Worm (Caenorhabditis elegans) whole organism, young adult: ENCODE results near the gene C01G6.9.

ENCODE experiments used
- B0019.2 ChIP-seq: fragments of 200-800 bp; sonication (Bioruptor generic); conservative IDR thresholded peaks from 2 replicates; pipeline ENCODE4 v1.3.6; 2022; ENCODE audit warnings: missing genetic modification reagents, missing genetic modification characterization, missing compliant biosample characterization
- B0035.1 ChIP-seq: sonication (generic microtip); optimal IDR thresholded peaks from 2 replicates; lab custom pipeline; 2016; ENCODE audit warnings: missing genetic modification characterization, mild to moderate bottlenecking, missing compliant biosample characterization, missing genotype, missing genetic modification reagents
- C06A6.2 ChIP-seq: fragments of 200-800 bp; sonication (Bioruptor generic); conservative IDR thresholded peaks from 2 replicates; pipeline ENCODE4 v1.3.6; 2022; ENCODE audit warnings: missing genetic modification characterization, missing compliant biosample characterization
- F22D6.2 ChIP-seq: sonication (generic microtip); optimal IDR thresholded peaks from 2 replicates; lab custom pipeline; 2016; ENCODE audit warnings: mild to moderate bottlenecking, missing genetic modification characterization, missing compliant biosample characterization
- F33H1.4 ChIP-seq: fragments of 200-800 bp; sonication (Bioruptor generic); IDR thresholded peaks from 2 replicates; pipeline ENCODE4 v1.3.6; 2022; ENCODE audit warnings: missing genetic modification reagents, missing genetic modification characterization, missing compliant biosample characterization
- F52B5.7 ChIP-seq: sonication (generic microtip); optimal IDR thresholded peaks from 2 replicates; lab custom pipeline; 2016; ENCODE audit warnings: mild to moderate bottlenecking, missing genetic modification characterization, missing compliant biosample characterization
- F57A8.1 ChIP-seq: fragments of 200-800 bp; sonication (Bioruptor generic); optimal IDR thresholded peaks from 2 replicates; lab custom pipeline; 2018; ENCODE audit warnings: mild to moderate bottlenecking, missing genetic modification characterization, moderate library complexity, missing compliant biosample characterization
- T26A5.8 ChIP-seq: sonication (generic microtip); optimal IDR thresholded peaks from 2 replicates; lab custom pipeline; 2016; ENCODE audit warnings: missing genetic modification characterization, missing compliant biosample characterization
- Y53F4B.3 ChIP-seq: fragments of 200-800 bp; sonication (Bioruptor generic); IDR thresholded peaks from 2 replicates; pipeline ENCODE4 v1.3.6; 2022; ENCODE audit warnings: missing genetic modification reagents, missing genetic modification characterization, missing compliant biosample characterization
- Y53G8AR.9 ChIP-seq: fragments of 200-800 bp; sonication (Bioruptor generic); conservative IDR thresholded peaks from 2 replicates; pipeline ENCODE4 v1.3.6; 2022; ENCODE audit warnings: missing genetic modification reagents, missing genetic modification characterization, missing compliant biosample characterization
- Y56A3A.18 ChIP-seq: fragments of 200-800 bp; sonication (Bioruptor generic); IDR thresholded peaks from 2 replicates; pipeline ENCODE4 v1.3.6; 2022; ENCODE audit warnings: missing genetic modification reagents, missing genetic modification characterization, missing compliant biosample characterization
- atf-7 ChIP-seq: sonication (generic microtip); optimal IDR thresholded peaks from 2 replicates; lab custom pipeline; 2017; ENCODE audit warnings: mild to moderate bottlenecking, missing genetic modification characterization, missing compliant biosample characterization
- attf-5 ChIP-seq: fragments of 200-800 bp; sonication (Bioruptor generic); optimal IDR thresholded peaks from 2 replicates; lab custom pipeline; 2018; ENCODE audit warnings: mild to moderate bottlenecking, missing genetic modification characterization, missing compliant biosample characterization
- attf-6 ChIP-seq: fragments of 200-800 bp; sonication (Bioruptor generic); IDR thresholded peaks from 2 replicates; pipeline ENCODE4 v1.3.6; 2022; ENCODE audit warnings: missing genetic modification reagents, missing genetic modification characterization, missing compliant biosample characterization
- bed-1 ChIP-seq: fragments of 200-800 bp; sonication (Bioruptor generic); IDR thresholded peaks from 2 replicates; pipeline ENCODE4 v1.3.6; 2022; ENCODE audit warnings: missing genetic modification reagents, missing genetic modification characterization, missing compliant biosample characterization
- cebp-1 ChIP-seq, 2 experiments: fragments of 200-800 bp in 1 of 2; sonication (Bioruptor generic) in 1 of 2; sonication (generic microtip) in 1 of 2; IDR thresholded peaks in 1 of 2; optimal IDR thresholded peaks in 1 of 2; 2 replicates each; pipeline versions ENCODE4 v1.3.6 to Lab custom; 2017 to 2022; ENCODE audit warnings: missing compliant biosample characterization in 2 of 2, missing genetic modification characterization in 2 of 2, mild to moderate bottlenecking in 1 of 2, missing genetic modification reagents in 1 of 2, moderate library complexity in 1 of 2
- cebp-2 ChIP-seq: fragments of 200-800 bp; sonication (Bioruptor generic); IDR thresholded peaks from 2 replicates; pipeline ENCODE4 v1.3.6; 2022; ENCODE audit warnings: missing genetic modification characterization, missing compliant biosample characterization
- ceh-27 ChIP-seq: fragments of 200-800 bp; sonication (Bioruptor generic); optimal IDR thresholded peaks from 2 replicates; lab custom pipeline; 2018; ENCODE audit warnings: mild to moderate bottlenecking, missing genetic modification characterization, moderate library complexity, missing compliant biosample characterization
- die-1 ChIP-seq: sonication (generic microtip); optimal IDR thresholded peaks from 2 replicates; lab custom pipeline; 2016; ENCODE audit warnings: missing genotype, mild to moderate bottlenecking, missing genetic modification characterization, missing compliant biosample characterization
- dpl-1 ChIP-seq: fragments of 150-350 bp; optimal IDR thresholded peaks from 2 replicates; lab custom pipeline; 2014; ENCODE audit warnings: missing biosample characterization, missing genetic modification reagents, missing genetic modification characterization
- efl-1 ChIP-seq: fragments of 150-350 bp; optimal IDR thresholded peaks from 2 replicates; lab custom pipeline; 2014; ENCODE audit warnings: missing biosample characterization, missing genetic modification reagents, missing genetic modification characterization
- ekl-4 ChIP-seq: fragments of 200-800 bp; sonication (Bioruptor generic); IDR thresholded peaks from 2 replicates; pipeline ENCODE4 v1.3.6; 2022; ENCODE audit warnings: missing genetic modification reagents, missing genetic modification characterization, missing compliant biosample characterization
- gei-17 ChIP-seq: fragments of 200-800 bp; sonication (Bioruptor generic); optimal IDR thresholded peaks from 2 replicates; lab custom pipeline; 2018; ENCODE audit warnings: mild to moderate bottlenecking, missing genetic modification characterization, missing compliant biosample characterization
- hlh-12 ChIP-seq: sonication (generic microtip); optimal IDR thresholded peaks from 2 replicates; lab custom pipeline; 2016; ENCODE audit warnings: missing genetic modification characterization, missing compliant biosample characterization
- hlh-26 ChIP-seq: fragments of 200-800 bp; sonication (Bioruptor generic); conservative IDR thresholded peaks from 2 replicates; pipeline ENCODE4 v1.3.6; 2022; ENCODE audit warnings: missing genetic modification reagents, missing genetic modification characterization, missing compliant biosample characterization
- hmg-1.2 ChIP-seq: fragments of 200-800 bp; sonication (Bioruptor generic); IDR thresholded peaks from 2 replicates; pipeline ENCODE4 v1.3.6; 2022; ENCODE audit warnings: missing genetic modification reagents, missing genetic modification characterization, missing compliant biosample characterization
- hmg-20 ChIP-seq: fragments of 200-800 bp; sonication (Bioruptor generic); IDR thresholded peaks from 2 replicates; pipeline ENCODE4 v1.3.6; 2022; ENCODE audit warnings: missing genetic modification reagents, missing genetic modification characterization, missing compliant biosample characterization
- hrde-1 ChIP-seq: sonication (generic microtip); optimal IDR thresholded peaks from 2 replicates; lab custom pipeline; 2016; ENCODE audit warnings: missing genetic modification characterization, mild to moderate bottlenecking, missing compliant biosample characterization, moderate library complexity, missing genotype, missing genetic modification reagents, borderline replicate concordance
- hsf-1 ChIP-seq: fragments of 200-800 bp; sonication (Bioruptor generic); IDR thresholded peaks from 2 replicates; pipeline ENCODE4 v1.3.6; 2022; ENCODE audit warnings: missing genetic modification reagents, missing genetic modification characterization, missing compliant biosample characterization
- let-607 ChIP-seq, 2 experiments: fragments of 200-800 bp in 1 of 2; sonication (Bioruptor generic) in 1 of 2; sonication (generic microtip) in 1 of 2; optimal IDR thresholded peaks; 2 replicates each; lab custom pipeline; 2016 to 2018; ENCODE audit warnings: mild to moderate bottlenecking in 2 of 2, missing compliant biosample characterization in 2 of 2, missing genetic modification characterization in 2 of 2, moderate library complexity in 2 of 2, missing genotype in 1 of 2
- lin-35 ChIP-seq, 3 experiments: fragments of 150-350 bp in 2 of 3; sonication (generic microtip) in 1 of 3; optimal IDR thresholded peaks; 2 replicates each; lab custom pipeline; 2014 to 2018; ENCODE audit warnings: missing biosample characterization in 3 of 3, missing genetic modification characterization in 3 of 3, missing genetic modification reagents in 3 of 3
- lin-40 ChIP-seq: sonication (generic microtip); optimal IDR thresholded peaks from 2 replicates; lab custom pipeline; 2016; ENCODE audit warnings: missing genetic modification characterization, mild to moderate bottlenecking, missing compliant biosample characterization, missing genotype, missing genetic modification reagents
- madf-6 ChIP-seq: fragments of 200-800 bp; sonication (Bioruptor generic); IDR thresholded peaks from 2 replicates; pipeline ENCODE4 v1.3.6; 2022; ENCODE audit warnings: missing genetic modification reagents, missing genetic modification characterization, missing compliant biosample characterization
- nhr-120 ChIP-seq: fragments of 200-800 bp; sonication (Bioruptor generic); IDR thresholded peaks from 2 replicates; pipeline ENCODE4 v1.3.6; 2022; ENCODE audit warnings: missing genetic modification characterization, missing compliant biosample characterization
- nhr-80 ChIP-seq: sonication (generic microtip); optimal IDR thresholded peaks from 2 replicates; lab custom pipeline; 2016; ENCODE audit warnings: missing genetic modification characterization, missing compliant biosample characterization
- nhr-90 ChIP-seq: sonication (generic microtip); optimal IDR thresholded peaks from 2 replicates; lab custom pipeline; 2016; ENCODE audit warnings: missing genotype, mild to moderate bottlenecking, missing genetic modification characterization, missing compliant biosample characterization
- pbrm-1 ChIP-seq: fragments of 200-800 bp; sonication (Bioruptor generic); IDR thresholded peaks from 2 replicates; pipeline ENCODE4 v1.3.6; 2022; ENCODE audit warnings: missing genetic modification reagents, missing genetic modification characterization, missing compliant biosample characterization
- rcor-1 ChIP-seq: fragments of 200-800 bp; sonication (Bioruptor generic); IDR thresholded peaks from 2 replicates; pipeline ENCODE4 v1.3.6; 2022; ENCODE audit warnings: missing genetic modification reagents, missing genetic modification characterization, missing compliant biosample characterization
- sdz-38 ChIP-seq: sonication (generic microtip); optimal IDR thresholded peaks from 2 replicates; lab custom pipeline; 2016; ENCODE audit warnings: missing genotype, missing genetic modification characterization, missing compliant biosample characterization
- sea-2 ChIP-seq: fragments of 200-800 bp; sonication (Bioruptor generic); IDR thresholded peaks from 2 replicates; pipeline ENCODE4 v1.3.6; 2022; ENCODE audit warnings: missing genetic modification characterization, missing compliant biosample characterization
- snpc-1.3 ChIP-seq: sonication (generic microtip); optimal IDR thresholded peaks from 2 replicates; lab custom pipeline; 2017; ENCODE audit warnings: missing genetic modification characterization, mild to moderate bottlenecking, missing compliant biosample characterization, antibody characterized with exemption, moderate library complexity, missing genotype, missing genetic modification reagents; ENCODE audit not compliant: insufficient read depth
- snpc-4 ChIP-seq, 5 experiments: fragments of 150-350 bp in 1 of 5; sonication (generic microtip) in 4 of 5; optimal IDR thresholded peaks; 2 replicates each; lab custom pipeline; 2014 to 2018; ENCODE audit warnings: missing genetic modification characterization in 5 of 5, missing biosample characterization in 3 of 5, antibody characterized with exemption in 2 of 5, mild to moderate bottlenecking in 2 of 5, missing compliant biosample characterization in 2 of 5, missing genotype in 2 of 5, moderate library complexity in 2 of 5, missing genetic modification reagents in 1 of 5
- xnd-1 ChIP-seq: sonication (generic microtip); optimal IDR thresholded peaks from 2 replicates; lab custom pipeline; 2016; ENCODE audit warnings: missing genotype, missing genetic modification reagents, missing genetic modification characterization, missing compliant biosample characterization
- zim-3 ChIP-seq: sonication (generic microtip); optimal IDR thresholded peaks from 2 replicates; lab custom pipeline; 2017; ENCODE audit warnings: mild to moderate bottlenecking, missing genetic modification characterization, moderate library complexity, missing compliant biosample characterization
- ztf-18 ChIP-seq: sonication (generic microtip); optimal IDR thresholded peaks from 2 replicates; lab custom pipeline; 2016; ENCODE audit warnings: missing genotype, mild to moderate bottlenecking, missing genetic modification characterization, missing compliant biosample characterization
- ztf-25 ChIP-seq: fragments of 200-800 bp; sonication (Bioruptor generic); IDR thresholded peaks from 2 replicates; pipeline ENCODE4 v1.3.6; 2022; ENCODE audit warnings: missing genetic modification reagents, missing genetic modification characterization, missing compliant biosample characterization

The C01G6.9 gene

DNA sequence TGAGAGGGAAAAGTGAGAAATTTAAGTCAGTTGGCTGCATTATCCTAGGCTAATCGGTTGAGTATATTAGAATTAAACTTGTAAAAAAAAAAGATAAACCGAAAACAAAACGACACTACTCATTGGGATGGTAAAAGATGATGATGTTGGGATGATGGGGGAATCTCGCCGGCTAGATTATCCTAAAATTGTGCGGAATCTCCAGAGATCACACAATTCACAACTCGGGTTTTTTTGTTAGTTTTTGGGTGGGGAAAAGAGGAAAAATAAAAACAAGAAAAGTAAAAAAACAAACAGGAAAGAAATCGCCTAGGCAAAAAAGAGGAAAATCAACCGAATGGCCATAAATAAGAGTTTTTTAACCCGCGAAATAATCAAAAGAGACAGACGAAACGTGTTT is 20.4 kb downstream of the C01G6.9 start (continued):
- no peak for TF ChIP-seq ceh-27
- TF ChIP-seq ztf-25 (GFP tag; lab: Robert Waterston, UW) = no peak
- no peak for TF ChIP-seq nhr-80 (tag; lab: Kevin White, UChicago)
- TF ChIP-seq hrde-1 (tag; lab: Kevin White, UChicago) = no peak
- TF ChIP-seq atf-7 (tag; lab: Kevin White, UChicago) = no peak
- TF ChIP-seq bed-1 = no peak
- TF ChIP-seq gei-17 (GFP tag; lab: Kevin White, UChicago) = no peak
- TF ChIP-seq lin-40 (tag; lab: Kevin White, UChicago) = no peak
- TF ChIP-seq snpc-1.3 = no peak
- TF ChIP-seq efl-1 = no peak
- no peak for TF ChIP-seq F33H1.4 (GFP tag; lab: Robert Waterston, UW)
- TF ChIP-seq attf-5 (GFP tag; lab: Kevin White, UChicago) = no peak
- no peak for TF ChIP-seq T26A5.8
- no peak for TF ChIP-seq lin-35 (GFP tag; optimal IDR thresholded peaks at IDR 0.05; lab: Kevin White, UChicago)
- no peak for TF ChIP-seq F52B5.7 (tag; lab: Kevin White, UChicago)
- TF ChIP-seq B0035.1 = no peak
- no peak for TF ChIP-seq dpl-1 (GFP tag; lab: Kevin White, UChicago)
- no peak for TF ChIP-seq nhr-90

DNA sequence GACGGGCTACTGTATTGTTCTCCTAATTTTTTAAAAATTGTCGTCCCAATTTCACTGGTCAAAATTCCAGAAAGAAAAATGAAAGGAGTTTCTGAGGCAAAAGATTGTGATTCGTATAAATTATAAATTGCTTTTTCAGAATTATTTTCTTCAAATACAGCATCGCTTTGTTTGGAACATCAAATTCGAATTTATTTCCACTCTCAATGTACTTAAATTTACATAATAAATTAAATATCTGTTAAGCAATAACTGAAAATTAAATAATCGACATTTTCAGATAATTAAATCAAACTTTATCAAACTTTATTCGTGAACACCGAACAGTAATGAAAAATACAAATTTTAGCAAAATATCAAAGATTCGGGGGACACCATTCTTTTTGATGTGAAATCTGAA is 20.9 kb downstream of the C01G6.9 start:
- TF ChIP-seq xnd-1 = peak; percentile 22
- no peak for TF ChIP-seq cebp-2 (GFP tag; lab: Robert Waterston, UW)
- TF ChIP-seq nhr-120 = no peak
- no peak for TF ChIP-seq hsf-1 (GFP tag; lab: Robert Waterston, UW)
- TF ChIP-seq ztf-18 = no peak
- no peak for TF ChIP-seq sea-2 (GFP tag; lab: Robert Waterston, UW)
- TF ChIP-seq nhr-90 = no peak
- TF ChIP-seq bed-1 = no peak
- TF ChIP-seq pbrm-1 = no peak
- TF ChIP-seq gei-17 (GFP tag; lab: Kevin White, UChicago) = no peak
- no peak for TF ChIP-seq snpc-4 (GFP tag; optimal IDR thresholded peaks at IDR 0.05; lab: Kevin White, UChicago)
- peak in 1 of 4 experiments; percentile 26 for TF ChIP-seq snpc-4 (tag; optimal IDR thresholded peaks at IDR 0.05; lab: Kevin White, UChicago)
- TF ChIP-seq Y53G8AR.9 (GFP tag; lab: Robert Waterston, UW) = 0 out of 2 replicates have a peak, but pooled peaks have one; percentile 48
- TF ChIP-seq F22D6.2 (tag; lab: Kevin White, UChicago) = no peak
- no peak for TF ChIP-seq hlh-26 (GFP tag; lab: Robert Waterston, UW)
- TF ChIP-seq B0019.2 = no peak

DNA sequence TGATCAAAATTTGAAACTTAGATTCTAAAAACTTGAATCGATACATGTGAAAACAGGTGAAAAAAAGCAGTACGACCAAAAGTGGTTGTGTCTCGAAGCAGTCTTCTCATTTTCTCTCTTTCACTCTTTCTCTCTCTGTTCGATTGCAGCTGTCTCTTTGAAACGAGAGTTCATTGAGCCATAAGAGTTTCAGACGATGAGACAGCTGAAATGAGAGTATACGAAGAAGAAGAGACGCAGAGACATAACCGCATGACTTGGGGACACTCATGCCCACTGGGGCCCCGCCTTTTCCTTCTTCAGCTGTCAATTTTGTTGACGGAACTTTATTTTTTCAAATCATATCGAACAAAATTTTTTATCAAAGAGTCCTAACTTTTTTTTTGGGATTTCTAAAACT is 21.6 kb downstream of the C01G6.9 start:
- TF ChIP-seq sdz-38 (no peak), attf-6 (no peak), rcor-1 (no peak), die-1 (tag; lab: Kevin White, UChicago) (no peak), C06A6.2 (GFP tag; lab: Robert Waterston, UW) (0 out of 2 replicates have a peak, but pooled peaks have one; percentile 47), F57A8.1 (no peak), hlh-12 (tag; lab: Kevin White, UChicago) (no peak), ekl-4 (GFP tag; lab: Robert Waterston, UW) (peak; percentile 72), B0019.2 (no peak), Y53F4B.3 (GFP tag; lab: Robert Waterston, UW) (no peak), cebp-1 (GFP tag; IDR thresholded peaks at IDR 0.05; lab: Robert Waterston, UW) (no peak), cebp-1 (tag; optimal IDR thresholded peaks at IDR 0.05; lab: Kevin White, UChicago) (peak; percentile 78), F52B5.7 (tag; lab: Kevin White, UChicago) (no peak), zim-3 (tag; lab: Kevin White, UChicago) (no peak), Y56A3A.18 (GFP tag; lab: Robert Waterston, UW) (no peak), hmg-20 (GFP tag; lab: Robert Waterston, UW) (no peak), madf-6 (GFP tag; lab: Robert Waterston, UW) (no peak), let-607 (tag; optimal IDR thresholded peaks at IDR 0.05; lab: Kevin White, UChicago) (peak; percentile 35 to 57), snpc-4 (GFP tag; optimal IDR thresholded peaks at IDR 0.05; lab: Kevin White, UChicago) (no peak), snpc-4 (tag; optimal IDR thresholded peaks at IDR 0.05; lab: Kevin White, UChicago) (peak in 1 of 4 experiments; percentile 48), pbrm-1 (peak; percentile 81), hmg-1.2 (GFP tag; lab: Robert Waterston, UW) (peak; percentile 98)
